Worm (Caenorhabditis elegans): ENCODE results near the gene F48E8.8.

DNA sequence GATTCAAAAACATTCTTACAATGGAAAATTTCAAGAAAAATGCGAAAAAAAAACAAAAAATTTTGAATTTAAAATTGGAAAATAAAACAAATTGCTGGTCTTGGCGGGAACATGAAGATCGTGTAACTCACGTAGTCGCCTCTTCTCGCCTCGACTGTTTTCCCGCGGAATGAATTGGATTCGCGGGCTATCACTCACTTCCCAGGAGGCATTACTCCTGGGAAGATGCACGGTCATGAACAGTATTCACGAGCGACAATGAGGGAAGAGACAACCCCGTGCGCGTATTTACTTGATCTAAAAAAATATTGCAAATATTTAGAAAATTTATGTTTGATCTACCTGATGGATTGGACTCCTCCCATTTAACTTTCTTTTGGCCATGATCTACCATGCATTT is 43.3 kb downstream of the F48E8.8 start:
- TF ChIP-seq pes-1 (GFP tag; IDR thresholded peaks at IDR 0.05) (no peak), tbx-37 (GFP tag; conservative IDR thresholded peaks at IDR 0.05) (no peak), sea-1 (GFP tag; conservative IDR thresholded peaks at IDR 0.05) (no peak)

All from whole organism, early embryonic.